Fruit fly (Drosophila melanogaster) S2 (cell line): Measurements from ENCODE around the gene CG43851.

Experiments used
- CG8478 ChIP-seq: fragments of >200 bp; optimal IDR thresholded peaks from 2 replicates; lab custom pipeline; 2018
- CTCF ChIP-seq, 2 experiments: fragments of >200 bp; optimal IDR thresholded peaks; 2 replicates each; lab custom pipeline; 2018

DNA sequence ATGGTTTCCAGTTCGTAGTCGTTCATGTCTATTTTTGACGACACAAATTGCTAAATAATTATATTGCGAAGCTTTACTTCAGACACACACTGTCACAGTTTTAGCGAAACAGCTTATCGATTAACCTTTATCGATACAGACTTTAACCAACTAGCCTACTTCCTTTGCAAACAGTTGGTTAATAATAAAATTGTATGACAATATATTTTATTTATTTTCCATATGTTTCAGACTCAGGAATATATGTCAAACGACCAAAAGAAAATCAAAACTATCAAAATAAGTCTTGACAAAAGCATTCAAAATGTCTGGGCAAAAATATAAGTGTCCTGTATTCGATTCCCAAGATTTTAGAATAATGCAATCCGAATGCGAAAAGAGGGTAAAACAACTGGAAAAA, at the start of gene CG43851, which contains the start of gene CG9962:
- TF ChIP-seq CG8478 (lab: Kevin White, UChicago) (no peak), CTCF (optimal IDR thresholded peaks at IDR 0.05; lab: Kevin White, UChicago) (no peak)
